Fruit fly (Drosophila melanogaster) whole organism, pupa: ENCODE data around the gene trn.

Experiments used
- CG10348 ChIP-seq: fragments of 200-800 bp; sonication (Bioruptor generic); IDR thresholded peaks from 2 replicates; pipeline ENCODE4 v1.3.6; 2022; ENCODE audit warnings: missing biosample characterization, missing genetic modification characterization
- CG12605 ChIP-seq: fragments of 200-800 bp; sonication (Bioruptor generic); IDR thresholded peaks from 2 replicates; pipeline ENCODE4 v1.3.6; 2022; ENCODE audit warnings: missing biosample characterization, missing genetic modification characterization
- CG13204 ChIP-seq: fragments of 200-800 bp; sonication (Bioruptor generic); optimal IDR thresholded peaks from 2 replicates; lab custom pipeline; 2018; ENCODE audit warnings: missing biosample characterization, mild to moderate bottlenecking, missing genetic modification characterization, moderate library complexity
- CG15710 ChIP-seq: fragments of 200-800 bp; sonication (Bioruptor generic); optimal IDR thresholded peaks from 2 replicates; lab custom pipeline; 2018; ENCODE audit warnings: missing biosample characterization, mild to moderate bottlenecking, missing genetic modification characterization, moderate library complexity
- CG17806 ChIP-seq: fragments of 200-800 bp; sonication (Bioruptor generic); optimal IDR thresholded peaks from 2 replicates; lab custom pipeline; 2018; ENCODE audit warnings: missing biosample characterization, mild to moderate bottlenecking, missing genetic modification characterization, moderate library complexity
- CG4496 ChIP-seq: fragments of 200-800 bp; sonication (Bioruptor generic); IDR thresholded peaks from 3 replicates; pipeline ENCODE4 v1.3.6; 2022; ENCODE audit warnings: missing biosample characterization, missing genetic modification characterization
- CG8159 ChIP-seq: fragments of 200-800 bp; sonication (Bioruptor generic); optimal IDR thresholded peaks from 3 replicates; lab custom pipeline; 2018; ENCODE audit warnings: missing biosample characterization, mild to moderate bottlenecking, missing genetic modification characterization, moderate library complexity
- EcR ChIP-seq: fragments of 200-800 bp; sonication (Bioruptor generic); optimal IDR thresholded peaks from 3 replicates; lab custom pipeline; 2019; ENCODE audit warnings: missing biosample characterization, missing genetic modification characterization, mild to moderate bottlenecking, moderate library complexity, missing genetic modification reagents
- Ets98B ChIP-seq: fragments of 200-800 bp; sonication (Bioruptor generic); IDR thresholded peaks from 2 replicates; pipeline ENCODE4 v1.3.6; 2022; ENCODE audit warnings: missing biosample characterization, missing genetic modification characterization
- Pif1B ChIP-seq: fragments of 200-800 bp; sonication (Bioruptor generic); optimal IDR thresholded peaks from 3 replicates; lab custom pipeline; 2016; ENCODE audit warnings: missing biosample characterization, missing genetic modification characterization
- fd96Ca ChIP-seq: fragments of 200-800 bp; sonication (Bioruptor generic); IDR thresholded peaks from 3 replicates; pipeline ENCODE4 v1.3.6; 2022; ENCODE audit warnings: missing biosample characterization, missing genetic modification characterization
- gl ChIP-seq: fragments of 200-800 bp; sonication (Bioruptor generic); optimal IDR thresholded peaks from 2 replicates; lab custom pipeline; 2018; ENCODE audit warnings: missing biosample characterization, mild to moderate bottlenecking, missing genetic modification characterization

dm6 chr3L:13107307-13107938 is 6.6 kb upstream of the trn start:
- peak; percentile 23 for TF ChIP-seq EcR
- TF ChIP-seq gl, result peak; percentile 68
- TF ChIP-seq fd96Ca (GFP tag; lab: Robert Waterston, UW), result 0 out of 3 replicates have a peak, but pooled peaks have one; percentile 25
- TF ChIP-seq CG8159 (tag; lab: Kevin White, UChicago), result peak; percentile 75
- TF ChIP-seq CG4496 (GFP tag; lab: Robert Waterston, UW), result peak; percentile 34; the same call in 1 of the 3 replicates
- TF ChIP-seq Pif1B (GFP tag; lab: Kevin White, UChicago), result peak; percentile 60
- TF ChIP-seq CG13204, result peak; percentile 28
- TF ChIP-seq CG10348 (GFP tag; lab: Robert Waterston, UW), result no peak
- peak; percentile 83 for TF ChIP-seq CG17806 (tag; lab: Kevin White, UChicago)
- peak; percentile 43; the same call in 1 of the 2 replicates for TF ChIP-seq CG12605 (GFP tag; lab: Robert Waterston, UW)
- TF ChIP-seq Ets98B (GFP tag; lab: Robert Waterston, UW), result no peak
- peak; percentile 73 for TF ChIP-seq CG15710
